Worm (Caenorhabditis elegans) whole organism, L4 larva: ENCODE results near the gene Y54F10BM.3.

Experiments
- F26F4.8 ChIP-seq: fragments of 200-800 bp; sonication (Bioruptor generic); conservative IDR thresholded peaks from 2 replicates; pipeline ENCODE4 v1.3.6; 2022; ENCODE audit warnings: missing genetic modification characterization, missing compliant biosample characterization
- F44E2.7 ChIP-seq: fragments of 200-800 bp; sonication (Bioruptor generic); IDR thresholded peaks from 2 replicates; pipeline ENCODE4 v2.1.2; 2022; ENCODE audit warnings: missing genetic modification characterization, missing compliant biosample characterization
- Y48G9A.11 ChIP-seq: fragments of 200-800 bp; sonication (Bioruptor generic); IDR thresholded peaks from 2 replicates; pipeline ENCODE4 v1.3.6; 2022; ENCODE audit warnings: missing genetic modification reagents, missing genetic modification characterization, missing compliant biosample characterization
- Y5F2A.4 ChIP-seq: fragments of 200-800 bp; sonication (Bioruptor generic); optimal IDR thresholded peaks from 2 replicates; lab custom pipeline; 2018; ENCODE audit warnings: mild to moderate bottlenecking, missing genetic modification characterization, missing compliant biosample characterization
- aha-1 ChIP-seq: fragments of 150-350 bp; peaks from one replicate; lab custom pipeline; 2014; ENCODE audit warnings: missing biosample characterization, missing genetic modification characterization
- ceh-20 ChIP-seq: fragments of 200-800 bp; sonication (Bioruptor generic); IDR thresholded peaks from 2 replicates; pipeline ENCODE4 v1.3.6; 2022; ENCODE audit warnings: missing genetic modification reagents, missing genetic modification characterization, missing compliant biosample characterization
- ceh-28 ChIP-seq: fragments of 150-350 bp; optimal IDR thresholded peaks from 2 replicates; lab custom pipeline; 2014; ENCODE audit warnings: missing biosample characterization, missing genetic modification reagents, missing genetic modification characterization
- ceh-62 ChIP-seq: sonication (generic microtip); optimal IDR thresholded peaks from 2 replicates; lab custom pipeline; 2017; ENCODE audit warnings: missing biosample characterization, missing genetic modification characterization
- ces-1 ChIP-seq: fragments of 150-350 bp; sonication (generic microtip); optimal IDR thresholded peaks from 4 replicates; lab custom pipeline; 2014; ENCODE audit warnings: missing biosample characterization, missing genetic modification reagents, missing genetic modification characterization
- cey-2 ChIP-seq: sonication (generic microtip); optimal IDR thresholded peaks from 3 replicates; lab custom pipeline; 2017; ENCODE audit warnings: missing genetic modification characterization, mild to moderate bottlenecking, missing compliant biosample characterization, antibody characterized with exemption, borderline replicate concordance; ENCODE audit not compliant: insufficient read depth
- daf-16 ChIP-seq, 3 experiments: sonication (generic microtip); optimal IDR thresholded peaks; 2 replicates each; lab custom pipeline; 2016 to 2017; ENCODE audit warnings: missing genetic modification characterization in 3 of 3, missing genetic modification reagents in 3 of 3, mild to moderate bottlenecking in 2 of 3, missing compliant biosample characterization in 2 of 3, missing biosample characterization in 1 of 3, moderate library complexity in 1 of 3
- daf-19 ChIP-seq: fragments of 200-800 bp; sonication (Bioruptor generic); conservative IDR thresholded peaks from 2 replicates; pipeline ENCODE4 v1.3.6; 2022; ENCODE audit warnings: missing genetic modification characterization, missing compliant biosample characterization
- daf-8 ChIP-seq: fragments of 200-800 bp; sonication (Bioruptor generic); IDR thresholded peaks from 2 replicates; pipeline ENCODE4 v1.3.6; 2022; ENCODE audit warnings: missing genetic modification characterization, missing compliant biosample characterization
- dmd-6 ChIP-seq: fragments of 200-800 bp; sonication (Bioruptor generic); IDR thresholded peaks from 2 replicates; pipeline ENCODE4 v1.3.6; 2022; ENCODE audit warnings: missing genetic modification reagents, missing genetic modification characterization, missing compliant biosample characterization
- dmd-8 ChIP-seq: fragments of 200-800 bp; sonication (Bioruptor generic); IDR thresholded peaks from 2 replicates; pipeline ENCODE4 v1.3.6; 2022; ENCODE audit warnings: missing genetic modification characterization, missing compliant biosample characterization
- dmd-9 ChIP-seq: fragments of 200-800 bp; sonication (Bioruptor generic); IDR thresholded peaks from 2 replicates; pipeline ENCODE4 v1.3.6; 2022; ENCODE audit warnings: missing genetic modification reagents, missing genetic modification characterization, missing compliant biosample characterization
- duxl-1 ChIP-seq: sonication (generic microtip); optimal IDR thresholded peaks from 2 replicates; lab custom pipeline; 2016; ENCODE audit warnings: mild to moderate bottlenecking, missing genetic modification characterization, moderate library complexity, missing compliant biosample characterization; ENCODE audit not compliant: poor library complexity
- dve-1 ChIP-seq: sonication (generic microtip); optimal IDR thresholded peaks from 2 replicates; lab custom pipeline; 2017; ENCODE audit warnings: antibody characterized with exemption, mild to moderate bottlenecking, missing genetic modification characterization, missing compliant biosample characterization; ENCODE audit not compliant: insufficient read depth
- gei-8 ChIP-seq: fragments of 200-800 bp; sonication (Bioruptor generic); optimal IDR thresholded peaks from 2 replicates; lab custom pipeline; 2018; ENCODE audit warnings: mild to moderate bottlenecking, missing genetic modification characterization, missing compliant biosample characterization
- hlh-30 ChIP-seq: sonication (generic microtip); optimal IDR thresholded peaks from 2 replicates; lab custom pipeline; 2017; ENCODE audit warnings: antibody characterized with exemption, mild to moderate bottlenecking, missing genetic modification characterization, missing compliant biosample characterization; ENCODE audit not compliant: insufficient read depth
- hmg-1.1 ChIP-seq: fragments of 200-800 bp; sonication (Bioruptor generic); IDR thresholded peaks from 2 replicates; pipeline ENCODE4 v1.3.6; 2022; ENCODE audit warnings: missing genetic modification reagents, missing genetic modification characterization, missing compliant biosample characterization
- jun-1 ChIP-seq: fragments of 150-350 bp; optimal IDR thresholded peaks from 2 replicates; lab custom pipeline; 2014; ENCODE audit warnings: missing biosample characterization, missing genetic modification reagents, missing genetic modification characterization
- lin-38 ChIP-seq: fragments of 200-800 bp; sonication (Bioruptor generic); IDR thresholded peaks from 2 replicates; pipeline ENCODE4 v1.3.6; 2022; ENCODE audit warnings: missing genetic modification reagents, missing genetic modification characterization, missing compliant biosample characterization
- mdl-1 ChIP-seq, 2 experiments: fragments of 150-350 bp in 1 of 2; sonication (generic microtip) in 1 of 2; optimal IDR thresholded peaks; 2 replicates each; lab custom pipeline; 2014 to 2017; ENCODE audit warnings: missing biosample characterization in 2 of 2, missing genetic modification characterization in 2 of 2
- mdt-29 ChIP-seq: fragments of 200-800 bp; sonication (Bioruptor generic); IDR thresholded peaks from 2 replicates; pipeline ENCODE4 v1.3.6; 2022; ENCODE audit warnings: missing genetic modification reagents, missing genetic modification characterization, missing compliant biosample characterization
- mes-2 ChIP-seq: sonication (generic microtip); optimal IDR thresholded peaks from 2 replicates; lab custom pipeline; 2016; ENCODE audit warnings: missing genotype, mild to moderate bottlenecking, missing genetic modification characterization, missing compliant biosample characterization; ENCODE audit not compliant: poor library complexity, severe bottlenecking
- nhr-102 ChIP-seq: sonication (generic microtip); optimal IDR thresholded peaks from 2 replicates; lab custom pipeline; 2016; ENCODE audit warnings: mild to moderate bottlenecking, missing genetic modification characterization, moderate library complexity, missing compliant biosample characterization
- nhr-28 ChIP-seq: fragments of 150-350 bp; optimal IDR thresholded peaks from 2 replicates; lab custom pipeline; 2014; ENCODE audit warnings: missing biosample characterization, missing genetic modification characterization
- nhr-42 ChIP-seq: fragments of 200-800 bp; sonication (Bioruptor generic); IDR thresholded peaks from 2 replicates; pipeline ENCODE4 v1.3.6; 2022; ENCODE audit warnings: missing genetic modification characterization, missing compliant biosample characterization
- pha-4 ChIP-seq, 2 experiments: fragments of 150-350 bp in 1 of 2; fragments of 200-800 bp in 1 of 2; sonication (Bioruptor generic) in 1 of 2; IDR thresholded peaks in 1 of 2; optimal IDR thresholded peaks in 1 of 2; 2 replicates each; pipeline versions ENCODE4 v1.3.6 to Lab custom; 2014 to 2022; ENCODE audit warnings: missing genetic modification characterization in 2 of 2, missing genetic modification reagents in 2 of 2, missing biosample characterization in 1 of 2, missing compliant biosample characterization in 1 of 2
- php-3 ChIP-seq: fragments of 200-800 bp; sonication (Bioruptor generic); IDR thresholded peaks from 2 replicates; pipeline ENCODE4 v1.3.6; 2022; ENCODE audit warnings: missing genetic modification reagents, missing genetic modification characterization, missing compliant biosample characterization
- pqm-1 ChIP-seq: sonication (generic microtip); optimal IDR thresholded peaks from 2 replicates; lab custom pipeline; 2017; ENCODE audit warnings: missing biosample characterization, missing genetic modification characterization
- spr-3 ChIP-seq: fragments of 200-800 bp; sonication (Bioruptor generic); optimal IDR thresholded peaks from 2 replicates; lab custom pipeline; 2018; ENCODE audit warnings: mild to moderate bottlenecking, missing genetic modification characterization, missing compliant biosample characterization
- unc-130 ChIP-seq: sonication (generic microtip); optimal IDR thresholded peaks from 2 replicates; lab custom pipeline; 2016; ENCODE audit warnings: missing genetic modification reagents, missing genetic modification characterization, missing compliant biosample characterization
- unc-62 ChIP-seq, 3 experiments: fragments of 150-350 bp in 1 of 3; sonication (generic microtip); optimal IDR thresholded peaks in 2 of 3; peaks in 1 of 3; 1 replicate in 1 of 3; 2 replicates in 2 of 3; lab custom pipeline; 2014 to 2017; ENCODE audit warnings: missing biosample characterization in 3 of 3, missing genetic modification characterization in 3 of 3, missing genetic modification reagents in 3 of 3, missing genotype in 1 of 3
- vab-7 ChIP-seq: fragments of 200-800 bp; sonication (Bioruptor generic); IDR thresholded peaks from 2 replicates; pipeline ENCODE4 v1.3.6; 2022; ENCODE audit warnings: missing genetic modification reagents, missing genetic modification characterization, missing compliant biosample characterization
- zfp-2 ChIP-seq: sonication (generic microtip); optimal IDR thresholded peaks from 2 replicates; lab custom pipeline; 2016; ENCODE audit warnings: mild to moderate bottlenecking, missing genetic modification characterization, missing compliant biosample characterization
- zfp-3 ChIP-seq: fragments of 200-800 bp; sonication (Bioruptor generic); conservative IDR thresholded peaks from 2 replicates; pipeline ENCODE4 v1.3.6; 2022; ENCODE audit warnings: missing genetic modification reagents, missing genetic modification characterization, missing compliant biosample characterization
- zip-11 ChIP-seq: fragments of 200-800 bp; sonication (Bioruptor generic); IDR thresholded peaks from 2 replicates; pipeline ENCODE4 v1.3.6; 2022; ENCODE audit warnings: missing genetic modification characterization, missing compliant biosample characterization

Gene Y54F10BM.3

ce11 chrIII:2283341-2283847, 1.6 kb downstream of the Y54F10BM.3 start:
- TF ChIP-seq unc-62 (GFP tag; optimal IDR thresholded peaks at IDR 0.05 in 1 of 2; lab: Kevin White, UChicago) (peak in 1 of 2 experiments; percentile 57), unc-62 (tag; optimal IDR thresholded peaks at IDR 0.05; lab: Kevin White, UChicago) (no peak), pha-4 (GFP tag; IDR thresholded peaks at IDR 0.05; lab: Robert Waterston, UW) (no peak), pha-4 (tag; optimal IDR thresholded peaks at IDR 0.05; lab: Kevin White, UChicago) (no peak), daf-19 (GFP tag; lab: Robert Waterston, UW) (no peak), ceh-28 (tag; lab: Kevin White, UChicago) (peak; percentile 95), nhr-42 (GFP tag; lab: Robert Waterston, UW) (no peak)

ce11 chrIII:2288261-2288660, 6.4 kb downstream of the Y54F10BM.3 start:
- TF ChIP-seq ceh-20 (GFP tag; lab: Robert Waterston, UW) (no peak), gei-8 (no peak), aha-1 (peak; percentile 96)

- TF ChIP-seq lin-38 (GFP tag; lab: Robert Waterston, UW) (peak; percentile 65), F26F4.8 (GFP tag; lab: Robert Waterston, UW) (0 out of 2 replicates have a peak, but pooled peaks have one; percentile 46)
Measured at ce11 chrIII:2290222-2290938, 8.6 kb downstream of the Y54F10BM.3 start.

- TF ChIP-seq pqm-1 (tag; lab: Kevin White, UChicago) (peak; percentile 78), dmd-6 (GFP tag; lab: Robert Waterston, UW) (no peak), duxl-1 (tag; lab: Kevin White, UChicago) (no peak), nhr-28 (tag; lab: Kevin White, UChicago) (peak; percentile 35), php-3 (no peak), daf-8 (no peak), dmd-9 (GFP tag; lab: Robert Waterston, UW) (no peak), dve-1 (peak; percentile 16), aha-1 (peak; percentile 88), daf-16 (GFP tag; optimal IDR thresholded peaks at IDR 0.05; lab: Kevin White, UChicago) (no peak), daf-16 (tag; optimal IDR thresholded peaks at IDR 0.05; lab: Kevin White, UChicago) (peak; percentile 58), Y5F2A.4 (GFP tag; lab: Kevin White, UChicago) (no peak), nhr-102 (tag; lab: Kevin White, UChicago) (no peak), hlh-30 (peak; percentile 33)
Measured at ce11 chrIII:2291139-2291538, 9.3 kb downstream of the Y54F10BM.3 start, which contains the start of gene fbxa-219. Gene fbxa-219, plus strand, starts transcription at chrIII:2291415.

- TF ChIP-seq dmd-8 (GFP tag; lab: Robert Waterston, UW) (no peak), ceh-62 (no peak), zfp-3 (GFP tag; lab: Robert Waterston, UW) (no peak), dve-1 (peak; percentile 44), unc-130 (GFP tag; lab: Kevin White, UChicago) (no peak), F26F4.8 (GFP tag; lab: Robert Waterston, UW) (no peak), Y48G9A.11 (GFP tag; lab: Robert Waterston, UW) (no peak), dmd-6 (GFP tag; lab: Robert Waterston, UW) (peak; percentile 29), hmg-1.1 (GFP tag; lab: Robert Waterston, UW) (no peak), ces-1 (GFP tag; lab: Kevin White, UChicago) (no peak), cey-2 (no peak), mdl-1 (tag; optimal IDR thresholded peaks at IDR 0.05; lab: Kevin White, UChicago) (no peak), zfp-2 (tag; lab: Kevin White, UChicago) (no peak), mes-2 (tag; lab: Kevin White, UChicago) (no peak), F44E2.7 (no peak), vab-7 (no peak), zip-11 (GFP tag; lab: Robert Waterston, UW) (no peak), jun-1 (no peak), pqm-1 (tag; lab: Kevin White, UChicago) (peak; percentile 35), spr-3 (GFP tag; lab: Kevin White, UChicago) (no peak), nhr-28 (tag; lab: Kevin White, UChicago) (peak; percentile 71), daf-16 (GFP tag; optimal IDR thresholded peaks at IDR 0.05; lab: Kevin White, UChicago) (no peak), daf-16 (tag; optimal IDR thresholded peaks at IDR 0.05; lab: Kevin White, UChicago) (peak; percentile 94), mdt-29 (GFP tag; lab: Robert Waterston, UW) (no peak)
Measured at ce11 chrIII:2294736-2295135, 12.9 kb downstream of the Y54F10BM.3 start.
